Worm (Caenorhabditis elegans): ENCODE data around the gene fbxc-50.
"Not testable (repeated sequence)": the region's sequence is repeated elsewhere in the genome, so short reads cannot be mapped to it uniquely, and the experiment has no call there.

fbxc-50 gene

DNA sequence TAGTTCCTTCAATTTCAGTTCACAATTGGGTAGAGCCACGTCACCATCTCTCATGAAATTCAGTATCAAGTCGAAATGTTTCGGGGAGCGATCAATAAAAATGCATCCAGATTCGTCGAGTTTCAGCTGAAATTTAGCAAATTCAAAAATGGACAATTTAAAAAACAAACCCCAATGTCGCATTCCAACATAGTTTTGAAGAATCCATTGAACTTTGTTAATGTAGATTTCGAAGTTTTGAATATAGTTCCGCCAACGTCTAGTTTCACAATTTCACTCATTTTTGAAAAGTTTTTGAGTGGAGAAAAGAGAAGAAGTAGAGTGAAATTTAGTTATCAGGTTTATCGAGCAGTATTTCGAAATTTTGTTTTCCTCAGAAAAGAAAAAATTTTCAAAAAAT is 26.2 kb downstream of the fbxc-50 start, which contains the start of gene ZC239.14:
Gene ZC239.14, minus strand, starts transcription at position 305 of the 400 bp plus-strand sequence.
- no peak for TF ChIP-seq flt-1 (GFP tag; IDR thresholded peaks at IDR 0.05)
- TF ChIP-seq tbx-37 (GFP tag; conservative IDR thresholded peaks at IDR 0.05): no peak
- no peak for TF ChIP-seq ceh-13 (GFP tag; optimal IDR thresholded peaks at IDR 0.05)
- no peak for TF ChIP-seq hnd-1 (tag; optimal IDR thresholded peaks at IDR 0.05)
- no peak for TF ChIP-seq hmbx-1 (tag; optimal IDR thresholded peaks at IDR 0.05)
- TF ChIP-seq sea-1 (GFP tag; conservative IDR thresholded peaks at IDR 0.05): no peak
- TF ChIP-seq tra-4 (tag; optimal IDR thresholded peaks at IDR 0.05): no peak
- no peak for TF ChIP-seq ceh-36 (tag; optimal IDR thresholded peaks at IDR 0.05)

DNA sequence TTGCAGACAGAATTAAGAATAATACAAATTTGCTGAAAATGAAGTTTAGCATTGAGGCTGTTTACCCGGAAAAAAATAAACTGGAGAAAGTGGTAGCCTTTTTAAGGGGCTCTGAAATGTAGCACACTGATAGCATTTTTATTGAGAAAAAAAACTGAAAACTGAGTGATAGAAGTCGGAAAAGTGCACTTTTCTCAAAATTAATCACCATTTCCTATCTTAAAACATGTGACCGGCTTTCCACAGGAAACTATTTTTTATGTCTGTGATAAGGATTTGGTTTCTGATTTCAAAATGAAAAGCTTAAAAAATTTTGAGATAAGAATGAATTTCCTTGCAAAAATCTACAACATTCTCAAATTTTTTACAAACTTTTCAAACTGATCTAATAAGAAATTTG is 27.2 kb downstream of the fbxc-50 start, which contains the start of gene ZC239.22:
Gene ZC239.22, minus strand, starts transcription at position 101 of the 400 bp plus-strand sequence.
- TF ChIP-seq hmg-4 (GFP tag; optimal IDR thresholded peaks at IDR 0.05) (no peak), tbx-37 (GFP tag; conservative IDR thresholded peaks at IDR 0.05) (no peak), B0310.2 (tag; optimal IDR thresholded peaks at IDR 0.05) (no peak), sea-1 (GFP tag; conservative IDR thresholded peaks at IDR 0.05) (no peak), aly-1 (tag; optimal IDR thresholded peaks at IDR 0.05) (no peak), ceh-36 (tag; optimal IDR thresholded peaks at IDR 0.05) (no peak), ceh-13 (GFP tag; optimal IDR thresholded peaks at IDR 0.05) (no peak), pes-1 (GFP tag; IDR thresholded peaks at IDR 0.05) (no peak), tra-4 (tag; optimal IDR thresholded peaks at IDR 0.05) (no peak), ets-7 (tag; optimal IDR thresholded peaks at IDR 0.05) (no peak), hmbx-1 (tag; optimal IDR thresholded peaks at IDR 0.05) (no peak), F13C5.2 (tag; optimal IDR thresholded peaks at IDR 0.05) (no peak), ama-1 (optimal IDR thresholded peaks at IDR 0.05) (no peak), scrt-1 (GFP tag; IDR thresholded peaks at IDR 0.05) (no peak), hnd-1 (tag; optimal IDR thresholded peaks at IDR 0.05) (no peak)

DNA sequence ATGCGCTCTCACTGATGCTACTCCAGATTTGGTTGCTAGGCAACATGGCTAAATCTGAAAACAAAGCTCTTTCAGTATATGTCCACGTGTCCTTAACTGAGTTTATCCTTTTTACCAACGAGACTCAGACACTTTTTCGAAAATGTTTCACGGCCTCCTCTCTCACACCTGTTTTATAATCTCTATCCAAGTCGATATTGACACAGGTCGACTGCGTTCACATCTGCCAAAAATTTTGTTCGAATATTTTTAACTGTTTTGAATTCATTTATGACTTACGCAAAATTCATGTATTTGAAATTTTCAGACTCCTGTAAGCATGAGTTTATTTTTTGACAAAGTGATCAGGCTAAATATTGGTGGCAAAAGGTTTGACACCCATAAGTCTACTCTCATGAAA is 32.2 kb downstream of the fbxc-50 start, which contains the start of gene ZC239.3:
Gene ZC239.3, plus strand, starts transcription at position 301 of the 400 bp plus-strand sequence.
- TF ChIP-seq hnd-1 (tag; optimal IDR thresholded peaks at IDR 0.05); hmbx-1 (tag; optimal IDR thresholded peaks at IDR 0.05); pes-1 (GFP tag; IDR thresholded peaks at IDR 0.05): not testable (repeated sequence)

DNA sequence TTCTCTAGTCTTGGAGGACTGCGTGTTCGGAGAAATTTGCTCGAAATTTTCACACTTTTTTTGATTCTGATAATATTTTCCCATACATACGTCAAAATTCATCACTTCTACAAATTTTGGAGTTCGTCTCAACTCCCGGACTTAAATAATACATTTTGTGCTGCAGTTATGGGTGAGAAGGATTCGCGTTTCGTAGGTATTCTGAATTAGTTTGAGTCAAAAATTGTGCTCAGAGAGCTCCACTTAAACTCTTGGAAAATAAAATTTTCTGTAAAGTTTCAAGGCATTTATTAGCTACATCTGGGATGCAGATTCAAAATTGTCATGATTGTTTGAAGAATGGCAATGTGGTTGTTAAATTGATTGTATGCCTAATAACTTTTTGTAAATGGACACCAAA is 34.0 kb downstream of the fbxc-50 start, which contains the start of gene ZC239.4:
Gene ZC239.4, plus strand, starts transcription at position 301 of the 400 bp plus-strand sequence.
- no peak for TF ChIP-seq tbx-37 (GFP tag; conservative IDR thresholded peaks at IDR 0.05)
- no peak for TF ChIP-seq ceh-13 (GFP tag; optimal IDR thresholded peaks at IDR 0.05)
- no peak for TF ChIP-seq F13C5.2 (tag; optimal IDR thresholded peaks at IDR 0.05)
- TF ChIP-seq ceh-36 (tag; optimal IDR thresholded peaks at IDR 0.05): no peak
- no peak for TF ChIP-seq hmg-4 (GFP tag; optimal IDR thresholded peaks at IDR 0.05)
- no peak for TF ChIP-seq ama-1 (optimal IDR thresholded peaks at IDR 0.05)
- TF ChIP-seq tra-4 (tag; optimal IDR thresholded peaks at IDR 0.05): no peak
- no peak for TF ChIP-seq B0310.2 (tag; optimal IDR thresholded peaks at IDR 0.05)
- TF ChIP-seq sea-1 (GFP tag; conservative IDR thresholded peaks at IDR 0.05): no peak
- no peak for TF ChIP-seq tbx-11 (GFP tag; IDR thresholded peaks at IDR 0.05)
- TF ChIP-seq flt-1 (GFP tag; IDR thresholded peaks at IDR 0.05): no peak

DNA sequence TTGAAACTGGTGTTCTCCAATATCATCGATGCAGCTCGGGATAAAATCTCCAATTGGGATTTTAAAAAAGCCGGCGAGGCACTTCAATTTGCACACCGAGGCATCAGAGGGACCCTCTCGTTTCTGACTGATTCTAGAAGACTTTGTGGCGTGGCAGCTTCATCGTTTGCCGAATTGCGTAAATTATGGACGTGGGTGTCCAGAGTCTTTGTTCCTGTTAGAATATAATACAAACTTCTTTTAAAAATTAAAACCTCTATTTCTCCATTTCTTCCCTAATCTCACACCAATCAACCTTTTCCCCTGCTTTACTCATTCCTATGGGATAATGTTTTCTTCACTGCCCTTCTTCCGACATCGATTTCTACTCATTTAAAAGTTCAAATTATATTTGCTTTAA is 37.6 kb downstream of the fbxc-50 start, which contains the start of gene ZC239.5:
Gene ZC239.5, plus strand, starts transcription at position 301 of the 400 bp plus-strand sequence.
- TF ChIP-seq ets-7 (tag; optimal IDR thresholded peaks at IDR 0.05): no peak
- TF ChIP-seq B0310.2 (tag; optimal IDR thresholded peaks at IDR 0.05): no peak
- no peak for TF ChIP-seq tra-4 (tag; optimal IDR thresholded peaks at IDR 0.05)
- TF ChIP-seq tbx-11 (GFP tag; IDR thresholded peaks at IDR 0.05): no peak
- no peak for TF ChIP-seq hmbx-1 (tag; optimal IDR thresholded peaks at IDR 0.05)
- no peak for TF ChIP-seq aly-1 (tag; optimal IDR thresholded peaks at IDR 0.05)
- TF ChIP-seq hnd-1 (tag; optimal IDR thresholded peaks at IDR 0.05): no peak
- TF ChIP-seq scrt-1 (GFP tag; IDR thresholded peaks at IDR 0.05): no peak
- TF ChIP-seq F13C5.2 (tag; optimal IDR thresholded peaks at IDR 0.05): no peak
- no peak for TF ChIP-seq ceh-13 (GFP tag; optimal IDR thresholded peaks at IDR 0.05)
- TF ChIP-seq hmg-4 (GFP tag; optimal IDR thresholded peaks at IDR 0.05): no peak
- no peak for TF ChIP-seq sea-1 (GFP tag; conservative IDR thresholded peaks at IDR 0.05)
- TF ChIP-seq pes-1 (GFP tag; IDR thresholded peaks at IDR 0.05): no peak
- TF ChIP-seq ama-1 (optimal IDR thresholded peaks at IDR 0.05): no peak
- no peak for TF ChIP-seq flt-1 (GFP tag; IDR thresholded peaks at IDR 0.05)
- no peak for TF ChIP-seq tbx-37 (GFP tag; conservative IDR thresholded peaks at IDR 0.05)
- TF ChIP-seq ceh-36 (tag; optimal IDR thresholded peaks at IDR 0.05): no peak

DNA sequence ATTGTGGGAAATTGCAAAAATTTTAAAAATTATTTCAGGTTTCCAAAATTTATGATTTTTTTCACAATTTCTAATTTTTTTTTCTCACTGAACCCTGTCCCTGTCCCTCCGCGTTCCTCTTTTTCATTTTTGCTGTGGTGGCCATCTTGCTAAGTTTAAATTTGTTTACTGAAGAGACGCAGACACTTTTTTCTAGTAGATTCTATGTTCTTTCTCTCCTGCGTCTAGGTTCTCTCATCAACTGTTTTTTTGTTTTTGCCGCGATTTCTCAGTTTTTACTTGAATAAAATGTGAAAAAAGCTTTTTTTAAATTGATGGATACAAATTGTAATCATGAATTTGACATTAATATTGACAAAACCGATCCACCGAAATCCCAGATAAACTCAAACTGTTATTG is 38.7 kb downstream of the fbxc-50 start, which contains the start of gene ZC239.6:
Gene ZC239.6, plus strand, starts transcription at position 381 of the 400 bp plus-strand sequence.
- no peak for TF ChIP-seq ama-1 (optimal IDR thresholded peaks at IDR 0.05)
- no peak for TF ChIP-seq B0310.2 (tag; optimal IDR thresholded peaks at IDR 0.05)
- TF ChIP-seq ets-7 (tag; optimal IDR thresholded peaks at IDR 0.05): no peak

DNA sequence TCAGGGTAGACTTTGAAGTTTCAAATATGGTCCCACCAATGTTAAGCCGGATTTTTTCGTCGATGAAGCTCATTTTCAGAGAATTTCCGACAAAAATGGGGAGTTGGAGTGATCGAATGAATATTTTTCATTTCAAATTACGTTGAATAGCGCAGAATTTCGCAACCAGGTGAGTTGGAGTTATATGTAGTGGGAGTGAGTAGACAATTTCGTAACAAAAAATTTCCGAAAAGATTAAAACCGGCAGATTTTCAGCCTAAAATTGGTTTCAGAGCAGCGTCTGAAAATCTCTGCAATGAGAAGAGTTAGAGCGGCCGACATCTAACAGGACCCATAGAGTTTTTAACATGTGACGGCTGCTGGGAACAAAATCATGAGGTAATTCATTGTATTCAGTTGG is 39.2 kb downstream of the fbxc-50 start, which contains the start of gene sdz-35:
Gene sdz-35, minus strand, starts transcription at position 101 of the 400 bp plus-strand sequence.
- TF ChIP-seq ets-7 (tag; optimal IDR thresholded peaks at IDR 0.05) (no peak), aly-1 (tag; optimal IDR thresholded peaks at IDR 0.05) (no peak), hnd-1 (tag; optimal IDR thresholded peaks at IDR 0.05) (no peak), scrt-1 (GFP tag; IDR thresholded peaks at IDR 0.05) (no peak), flt-1 (GFP tag; IDR thresholded peaks at IDR 0.05) (no peak), pes-1 (GFP tag; IDR thresholded peaks at IDR 0.05) (no peak), hmbx-1 (tag; optimal IDR thresholded peaks at IDR 0.05) (no peak)

DNA sequence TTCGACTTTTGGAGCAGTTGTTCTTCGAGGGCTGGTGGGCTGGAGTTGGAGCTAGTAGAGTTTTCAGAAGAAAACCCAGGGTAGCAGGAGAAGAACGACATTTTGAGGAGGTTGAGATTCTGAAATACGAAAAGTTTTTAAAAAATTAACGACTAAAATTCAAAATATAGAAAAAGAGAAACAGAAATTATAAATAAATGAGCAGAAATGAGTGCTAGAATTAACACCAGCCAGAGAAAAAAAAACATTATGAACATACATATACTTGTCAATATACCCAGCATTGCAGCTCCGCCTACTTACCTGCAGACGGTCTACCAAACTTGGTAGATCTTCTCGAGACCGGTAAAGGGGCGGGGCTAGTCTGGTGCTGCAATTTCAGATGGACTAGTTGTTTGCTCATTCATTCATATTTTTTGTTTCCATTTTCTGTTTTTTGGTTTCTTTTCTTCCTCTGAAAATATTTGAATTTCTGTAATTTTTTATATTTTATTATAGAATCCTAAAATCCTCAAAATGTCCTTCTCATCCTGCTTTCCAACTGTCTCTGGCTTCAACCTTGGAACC is 41.4 kb downstream of the fbxc-50 start, which contains the start of the genes ZC239.20 and ZC239.21:
Gene ZC239.20, minus strand, starts transcription at position 101 of the 567 bp plus-strand sequence.
Gene ZC239.21, plus strand, starts transcription at position 517 of the 567 bp plus-strand sequence.
- no peak for TF ChIP-seq hmg-4 (GFP tag; optimal IDR thresholded peaks at IDR 0.05)
- TF ChIP-seq ceh-13 (GFP tag; optimal IDR thresholded peaks at IDR 0.05): no peak
- TF ChIP-seq F13C5.2 (tag; optimal IDR thresholded peaks at IDR 0.05): no peak
- no peak for TF ChIP-seq tra-4 (tag; optimal IDR thresholded peaks at IDR 0.05)
- no peak for TF ChIP-seq sea-1 (GFP tag; conservative IDR thresholded peaks at IDR 0.05)
- TF ChIP-seq ets-7 (tag; optimal IDR thresholded peaks at IDR 0.05): no peak
- TF ChIP-seq hnd-1 (tag; optimal IDR thresholded peaks at IDR 0.05): no peak
- no peak for TF ChIP-seq tbx-11 (GFP tag; IDR thresholded peaks at IDR 0.05)
- TF ChIP-seq ama-1 (optimal IDR thresholded peaks at IDR 0.05): no peak
- TF ChIP-seq tbx-37 (GFP tag; conservative IDR thresholded peaks at IDR 0.05): no peak
- TF ChIP-seq hmbx-1 (tag; optimal IDR thresholded peaks at IDR 0.05): no peak
- TF ChIP-seq ceh-36 (tag; optimal IDR thresholded peaks at IDR 0.05): no peak
- no peak for TF ChIP-seq B0310.2 (tag; optimal IDR thresholded peaks at IDR 0.05)
- no peak for TF ChIP-seq flt-1 (GFP tag; IDR thresholded peaks at IDR 0.05)
- no peak for TF ChIP-seq pes-1 (GFP tag; IDR thresholded peaks at IDR 0.05)
- TF ChIP-seq scrt-1 (GFP tag; IDR thresholded peaks at IDR 0.05): no peak
- no peak for TF ChIP-seq aly-1 (tag; optimal IDR thresholded peaks at IDR 0.05)
